Fruit fly (Drosophila melanogaster) whole organism: ENCODE results near the gene Send1.

Experiments used
- CG8478 ChIP-seq: fragments of >200 bp; optimal IDR thresholded peaks from 2 replicates; lab custom pipeline; 2018; ENCODE audit warnings: inconsistent platforms
- Dll ChIP-seq: fragments of >200 bp; optimal IDR thresholded peaks from 2 replicates; lab custom pipeline; 2017
- EcR ChIP-seq, 2 experiments: fragments of >200 bp; optimal IDR thresholded peaks; 2 replicates each; lab custom pipeline; 2017; ENCODE audit warnings: missing biosample characterization in 2 of 2, missing genetic modification characterization in 2 of 2, missing genetic modification reagents in 2 of 2
- pan ChIP-seq: fragments of >200 bp; optimal IDR thresholded peaks from 2 replicates; lab custom pipeline; 2017
- psq ChIP-seq: fragments of >200 bp; optimal IDR thresholded peaks from 2 replicates; lab custom pipeline; 2017
- usp ChIP-seq: fragments of >200 bp; optimal IDR thresholded peaks from 2 replicates; lab custom pipeline; 2017; ENCODE audit warnings: missing biosample characterization, missing genetic modification characterization, mixed read lengths

The Send1 gene

DNA sequence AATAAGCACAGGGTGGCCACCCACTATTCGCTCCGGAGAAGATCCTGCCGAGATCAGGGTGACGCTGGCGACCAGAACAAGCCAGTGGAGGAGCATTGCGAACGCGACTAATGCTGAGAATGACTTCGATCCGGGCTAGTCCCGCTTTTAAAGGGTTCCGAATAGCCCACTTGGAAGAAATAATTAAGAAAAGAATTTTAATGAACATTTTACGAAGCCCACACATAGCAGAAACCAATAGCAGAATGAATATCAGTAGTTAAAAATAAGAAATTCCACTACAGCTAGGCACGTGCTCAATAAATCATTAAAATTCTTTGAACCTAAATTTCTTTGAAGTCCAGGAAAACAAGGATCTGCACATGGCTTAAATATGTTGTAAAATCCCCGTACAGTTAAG is 3.7 kb downstream of the Send1 start, which contains the start of gene Ser12:
Ser12 (minus strand) TSS at position 101 of the 400 bp plus-strand sequence.
- TF ChIP-seq psq (no peak), pan (lab: Kevin White, UChicago) (no peak), Dll (lab: Kevin White, UChicago) (no peak), usp (GFP tag; lab: Kevin White, UChicago) (no peak), CG8478 (lab: Kevin White, UChicago) (no peak), EcR (GFP tag; optimal IDR thresholded peaks at IDR 0.05; lab: Kevin White, UChicago) (no peak)

DNA sequence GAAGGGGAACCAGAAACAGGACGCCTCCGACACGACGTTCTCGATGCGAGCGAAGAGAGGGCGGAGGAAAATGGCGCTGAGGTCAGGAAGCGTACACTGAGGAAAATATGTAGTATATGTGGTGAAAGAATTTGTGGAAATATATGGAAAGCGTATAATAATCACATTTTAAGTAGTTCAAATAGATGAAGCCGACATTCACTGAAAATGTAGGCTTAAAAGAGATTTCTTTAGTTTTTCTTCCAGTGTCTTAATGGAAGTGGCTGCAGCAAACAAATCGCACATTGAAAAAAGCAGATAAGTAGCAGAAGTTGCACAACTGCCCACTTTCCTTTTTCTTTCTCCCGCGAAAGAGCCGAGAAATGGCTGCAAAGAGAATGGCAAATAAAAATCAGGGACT is 5.3 kb downstream of the Send1 start:
- TF ChIP-seq psq (no peak), usp (GFP tag; lab: Kevin White, UChicago) (no peak), CG8478 (lab: Kevin White, UChicago) (no peak), pan (lab: Kevin White, UChicago) (no peak), Dll (lab: Kevin White, UChicago) (no peak)

DNA sequence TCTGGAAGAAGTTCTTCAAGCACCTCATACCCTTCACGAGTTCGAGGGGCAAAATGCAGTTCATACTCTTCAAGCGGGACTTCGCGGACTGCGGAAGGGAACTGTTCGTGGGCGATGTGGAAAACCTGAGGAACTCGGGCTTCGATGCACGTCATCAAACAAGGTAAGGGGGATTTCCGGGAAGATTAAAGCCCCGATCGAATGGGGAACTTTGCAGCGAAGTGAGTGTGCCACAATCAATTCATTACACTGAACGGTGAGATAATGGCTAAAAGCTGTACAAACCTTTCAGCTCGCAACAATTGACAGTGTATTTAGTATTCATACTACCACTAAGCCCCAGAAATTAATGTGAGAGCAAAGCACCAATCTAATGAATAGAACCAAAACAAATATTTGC is 12.1 kb downstream of the Send1 start:
- TF ChIP-seq pan (lab: Kevin White, UChicago), result no peak
- TF ChIP-seq CG8478 (lab: Kevin White, UChicago), result no peak
- TF ChIP-seq EcR (GFP tag; optimal IDR thresholded peaks at IDR 0.05; lab: Kevin White, UChicago), result no peak
- TF ChIP-seq psq, result no peak
- no peak for TF ChIP-seq usp (GFP tag; lab: Kevin White, UChicago)
- no peak for TF ChIP-seq Dll (lab: Kevin White, UChicago)

DNA sequence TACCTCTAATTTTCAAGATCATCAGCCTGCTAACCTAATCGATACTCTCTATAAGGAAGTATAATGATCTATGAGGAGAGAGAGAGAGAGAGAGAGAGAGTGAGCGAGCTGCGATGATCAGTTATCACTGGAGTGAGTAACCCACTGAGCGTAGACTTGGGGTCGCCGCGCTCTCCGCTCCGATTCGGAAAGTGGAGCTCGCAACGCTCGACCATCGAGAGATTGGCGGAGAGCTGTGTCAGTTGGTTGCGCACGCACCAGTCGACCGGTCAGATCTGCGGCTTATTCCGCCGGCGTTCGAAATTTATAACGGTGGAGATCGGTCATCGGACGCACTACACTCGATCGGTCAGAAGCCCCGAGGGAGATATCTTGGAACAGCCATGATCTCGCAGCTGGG is 12.7 kb downstream of the Send1 start, which contains the start of gene CG4267:
CG4267 (plus strand) TSS at position 240 of the 400 bp plus-strand sequence.
- TF ChIP-seq EcR (GFP tag; optimal IDR thresholded peaks at IDR 0.05; lab: Kevin White, UChicago) (peak in 1 of 2 experiments; percentile 42), CG8478 (lab: Kevin White, UChicago) (no peak), Dll (lab: Kevin White, UChicago) (peak; percentile 96)

DNA sequence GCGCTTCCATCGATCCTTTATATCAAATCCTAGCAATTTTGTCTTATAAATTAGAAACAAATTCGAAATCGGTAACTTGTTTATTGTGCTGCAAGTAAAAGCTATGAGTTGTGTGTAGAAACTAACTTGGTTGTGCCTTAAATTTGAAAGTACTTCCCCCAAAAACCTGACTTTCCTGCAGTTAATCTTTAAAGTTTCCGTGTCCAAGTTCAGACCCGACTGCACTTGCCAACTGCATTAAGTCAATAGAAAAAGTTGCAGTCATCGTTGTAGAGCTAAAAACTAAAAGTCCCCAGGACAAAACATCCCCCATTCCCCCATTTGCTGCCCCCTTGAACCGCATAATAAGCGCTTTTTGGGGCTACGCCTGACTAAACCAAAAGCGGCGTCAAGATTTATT is 14.4 kb downstream of the Send1 start, which contains the start of gene Tengl1:
Tengl1 (minus strand) TSS at position 101 of the 400 bp plus-strand sequence.
- no peak for TF ChIP-seq Dll (lab: Kevin White, UChicago)
- no peak for TF ChIP-seq EcR (GFP tag; optimal IDR thresholded peaks at IDR 0.05; lab: Kevin White, UChicago)
- TF ChIP-seq usp (GFP tag; lab: Kevin White, UChicago), result no peak
- TF ChIP-seq CG8478 (lab: Kevin White, UChicago), result no peak
- no peak for TF ChIP-seq pan (lab: Kevin White, UChicago)
- no peak for TF ChIP-seq psq

DNA sequence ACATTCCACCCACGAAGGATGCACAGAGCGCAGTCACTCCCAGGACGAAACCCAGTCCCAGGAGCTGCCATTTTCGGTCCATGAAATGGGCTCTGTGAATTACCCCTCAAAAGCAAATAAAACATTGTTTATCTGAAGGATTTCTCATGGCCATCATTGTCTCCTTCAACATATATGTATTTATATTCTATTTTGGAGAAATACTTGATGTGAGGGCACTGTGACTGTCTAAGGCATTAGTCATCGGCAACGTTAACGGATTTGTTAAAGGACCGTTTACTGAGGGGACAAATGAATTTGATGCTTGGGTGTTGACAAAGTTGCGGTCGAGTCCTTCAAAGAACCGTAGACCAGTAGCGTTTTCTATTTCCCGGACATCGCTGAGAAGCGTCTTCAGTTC is 15.6 kb downstream of the Send1 start, which contains the start of gene Tengl2:
Tengl2 (minus strand) TSS at position 101 of the 400 bp plus-strand sequence.
- no peak for TF ChIP-seq Dll (lab: Kevin White, UChicago)
- no peak for TF ChIP-seq psq
- no peak for TF ChIP-seq pan (lab: Kevin White, UChicago)
- no peak for TF ChIP-seq EcR (GFP tag; optimal IDR thresholded peaks at IDR 0.05; lab: Kevin White, UChicago)
- TF ChIP-seq CG8478 (lab: Kevin White, UChicago), result no peak

DNA sequence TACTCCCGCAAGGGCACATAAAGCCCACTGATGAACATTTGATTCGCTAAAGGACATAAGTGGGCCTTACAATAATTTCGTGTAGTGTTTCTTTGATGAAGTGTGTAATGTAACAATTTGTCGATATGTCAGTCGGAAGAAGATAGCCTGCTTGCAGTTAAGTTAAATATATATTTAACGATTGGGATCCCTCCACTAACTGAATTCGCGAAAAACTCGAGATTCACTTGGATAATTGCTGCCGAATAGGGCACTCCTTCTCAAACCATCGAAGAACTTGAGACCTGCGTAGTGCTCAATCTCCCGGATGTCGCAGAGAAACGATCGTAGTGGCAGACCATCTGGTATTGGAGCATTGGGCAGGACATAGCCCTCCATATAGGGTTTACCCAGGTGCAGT is 16.7 kb downstream of the Send1 start, which contains the start of gene Tengl3:
Tengl3 (minus strand) TSS at position 101 of the 400 bp plus-strand sequence.
- TF ChIP-seq pan (lab: Kevin White, UChicago) (no peak), Dll (lab: Kevin White, UChicago) (no peak), usp (GFP tag; lab: Kevin White, UChicago) (no peak), CG8478 (lab: Kevin White, UChicago) (no peak), EcR (GFP tag; optimal IDR thresholded peaks at IDR 0.05; lab: Kevin White, UChicago) (no peak), psq (no peak)

DNA sequence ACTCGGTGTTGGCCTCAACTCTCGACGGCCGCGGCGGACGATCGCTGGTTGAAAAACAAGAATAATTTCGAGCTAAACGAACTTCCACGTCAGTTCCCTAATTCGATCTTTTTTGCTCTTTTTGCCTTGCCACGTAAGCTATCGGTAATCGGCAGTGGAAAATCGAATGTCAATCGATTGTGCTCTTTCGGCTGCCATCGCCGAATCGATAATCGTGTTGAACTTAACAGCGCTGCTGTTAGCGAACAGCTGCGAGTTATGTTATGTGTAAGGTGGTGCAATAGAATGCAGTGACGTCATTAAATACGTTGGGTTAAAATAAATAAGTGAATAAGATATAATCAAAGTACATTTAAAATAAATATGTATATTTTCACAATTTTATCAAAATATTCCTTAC is 18.1 kb downstream of the Send1 start, which contains the start of gene Sec24CD:
Sec24CD (minus strand) TSS at position 123 of the 400 bp plus-strand sequence.
- TF ChIP-seq CG8478 (lab: Kevin White, UChicago) (no peak), pan (lab: Kevin White, UChicago) (no peak), psq (no peak), EcR (GFP tag; optimal IDR thresholded peaks at IDR 0.05; lab: Kevin White, UChicago) (no peak), usp (GFP tag; lab: Kevin White, UChicago) (no peak), Dll (lab: Kevin White, UChicago) (no peak)

DNA sequence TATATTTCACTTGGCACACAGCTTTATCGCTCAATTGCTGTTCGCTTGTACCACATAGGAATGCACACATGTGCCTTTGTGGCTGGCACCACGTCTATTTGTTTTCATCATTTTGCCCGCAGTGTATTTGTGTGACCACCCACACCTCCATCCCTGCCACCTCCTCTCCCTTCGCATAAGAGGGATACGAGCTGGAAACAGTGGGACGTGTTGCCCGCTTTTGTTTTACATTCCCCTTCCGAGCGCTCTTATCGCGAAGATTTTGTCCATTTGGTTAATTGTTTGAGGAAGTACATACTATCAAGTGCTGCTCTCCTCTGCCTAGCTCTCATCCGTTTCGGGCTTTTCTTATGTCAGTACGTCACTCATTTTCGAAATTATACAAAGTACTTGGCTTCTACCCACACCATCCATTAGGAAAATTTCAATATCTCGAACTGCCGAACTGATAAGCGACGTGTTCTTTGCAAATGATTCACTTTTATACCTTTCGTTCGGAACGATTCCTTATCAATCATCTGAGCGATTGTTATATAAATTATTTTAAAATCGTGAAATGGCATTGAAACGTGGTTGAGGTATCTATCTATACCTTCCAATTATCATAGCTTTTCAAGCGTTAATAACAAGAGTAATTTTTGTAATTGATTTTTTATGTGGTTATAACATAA is 26.5 kb downstream of the Send1 start:
- TF ChIP-seq CG8478 (lab: Kevin White, UChicago), result no peak
- TF ChIP-seq psq, result no peak
- TF ChIP-seq usp (GFP tag; lab: Kevin White, UChicago), result no peak
- no peak for TF ChIP-seq pan (lab: Kevin White, UChicago)
- TF ChIP-seq EcR (GFP tag; optimal IDR thresholded peaks at IDR 0.05; lab: Kevin White, UChicago), result no peak
- TF ChIP-seq Dll (lab: Kevin White, UChicago), result no peak

DNA sequence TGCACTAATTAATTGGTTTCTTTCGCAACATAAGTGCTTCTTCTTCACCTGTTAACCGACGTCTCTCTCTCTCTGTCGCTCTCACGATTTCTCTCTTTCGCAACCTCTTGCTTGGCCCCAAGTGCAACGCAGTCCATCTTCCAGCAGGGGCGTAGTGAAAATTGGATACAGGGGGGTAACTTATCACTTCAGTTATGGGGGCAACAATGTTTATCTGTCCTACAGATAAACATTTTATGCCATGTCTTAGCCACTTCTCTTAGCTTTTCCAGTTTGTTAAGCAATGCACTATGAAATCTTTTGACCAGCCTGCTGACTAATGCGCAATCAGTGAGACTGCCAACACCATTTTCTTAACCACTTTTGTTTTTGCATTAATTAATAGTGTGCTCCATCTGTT is 27.5 kb downstream of the Send1 start:
- no peak for TF ChIP-seq Dll (lab: Kevin White, UChicago)
- no peak for TF ChIP-seq EcR (GFP tag; optimal IDR thresholded peaks at IDR 0.05; lab: Kevin White, UChicago)
- no peak for TF ChIP-seq pan (lab: Kevin White, UChicago)
- no peak for TF ChIP-seq psq
- TF ChIP-seq usp (GFP tag; lab: Kevin White, UChicago), result no peak
- no peak for TF ChIP-seq CG8478 (lab: Kevin White, UChicago)

DNA sequence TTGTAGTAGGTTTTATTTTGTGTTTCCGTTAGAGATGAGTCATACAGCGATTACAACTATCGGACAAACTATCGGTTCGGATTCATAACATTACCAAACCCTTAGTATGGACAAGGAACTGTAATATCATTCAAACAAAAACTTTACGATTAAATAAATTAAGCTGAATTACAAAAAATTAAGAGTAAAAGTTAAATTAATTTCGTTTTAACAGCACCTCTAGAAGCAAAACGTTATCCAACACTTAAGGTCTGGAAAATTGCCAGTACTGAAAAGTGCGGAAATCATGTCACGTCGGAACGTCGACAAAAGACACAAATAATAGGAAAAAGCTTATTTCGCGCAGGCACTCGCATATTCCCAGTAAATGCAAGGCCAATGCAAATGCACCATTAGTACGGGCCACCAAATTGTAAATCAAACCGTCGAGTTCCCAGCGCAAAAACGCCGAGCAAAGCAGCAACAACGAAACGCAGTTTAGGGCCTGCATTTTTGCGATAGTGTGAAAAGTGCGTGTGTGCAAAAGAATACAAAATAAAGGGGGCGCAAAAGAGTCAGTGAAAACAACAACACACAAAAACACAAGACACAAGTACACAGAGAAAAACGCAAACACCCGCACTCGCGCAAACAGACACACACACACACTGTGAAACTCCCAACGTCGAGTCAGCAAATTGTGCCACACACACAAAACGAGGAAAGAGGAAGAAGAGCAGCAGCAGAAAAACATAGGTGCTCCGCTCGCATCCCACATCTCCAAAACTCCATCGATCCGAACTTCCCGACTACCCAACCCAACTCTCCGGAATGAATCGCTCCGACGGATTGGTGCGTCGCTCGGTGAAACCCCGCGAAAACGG is 28.4 kb downstream of the Send1 start, which contains the start of the genes CG15387 and sau:
CG15387 (minus strand) TSS at position 36 of the 863 bp plus-strand sequence.
sau (plus strand) TSS at position 84 of the 863 bp plus-strand sequence.
- TF ChIP-seq psq (no peak), EcR (GFP tag; optimal IDR thresholded peaks at IDR 0.05; lab: Kevin White, UChicago) (no peak), CG8478 (lab: Kevin White, UChicago) (no peak), usp (GFP tag; lab: Kevin White, UChicago) (no peak)
